Worm (Caenorhabditis elegans): ENCODE measurements around the gene ndua-8.

The ndua-8 gene

ce11 chrIII:2528621-2529113 lies at the start of gene ndua-8, which contains the start of the genes Y54F10AM.15 and rbc-2:
TSS of gene ndua-8 (plus strand) at chrIII:2529063.
TSS of gene Y54F10AM.15 (minus strand) at chrIII:2528679.
TSS of gene rbc-2 (minus strand) at chrIII:2528689.
- peak; percentile 64 for TF ChIP-seq nhr-102 (tag; optimal IDR thresholded peaks at IDR 0.05)
- peak; percentile 94 for TF ChIP-seq mes-2 (tag; optimal IDR thresholded peaks at IDR 0.05; ENCODE audit: poor library complexity, severe bottlenecking)
- TF ChIP-seq nhr-76 (tag; optimal IDR thresholded peaks at IDR 0.05): no peak
- TF ChIP-seq dve-1 (tag; optimal IDR thresholded peaks at IDR 0.05; ENCODE audit: insufficient read depth): peak; percentile 96
- no peak for TF ChIP-seq F44E2.7 (GFP tag; IDR thresholded peaks at IDR 0.05)
- 0 out of 2 replicates have a peak, but pooled peaks have one; percentile 26 for TF ChIP-seq mdt-29 (GFP tag; IDR thresholded peaks at IDR 0.05)
- TF ChIP-seq daf-19 (GFP tag; conservative IDR thresholded peaks at IDR 0.05): no peak
- no peak for TF ChIP-seq set-16 (GFP tag; IDR thresholded peaks at IDR 0.05)
- TF ChIP-seq ztf-7 (tag; optimal IDR thresholded peaks at IDR 0.05): peak; percentile 68
- TF ChIP-seq F26F4.8 (GFP tag; conservative IDR thresholded peaks at IDR 0.05): no peak
- peak; percentile 67 for TF ChIP-seq F37D6.2 (tag; optimal IDR thresholded peaks at IDR 0.05)
- no peak for TF ChIP-seq skn-1 (tag; optimal IDR thresholded peaks at IDR 0.05)
- TF ChIP-seq ZK546.5 (tag; optimal IDR thresholded peaks at IDR 0.05): peak in 1 of 2 experiments; percentile 64
- no peak for TF ChIP-seq lin-1 (GFP tag; IDR thresholded peaks at IDR 0.05)
- TF ChIP-seq daf-16 (GFP tag; optimal IDR thresholded peaks at IDR 0.05): peak in 1 of 2 experiments; percentile 32
- peak; percentile 67 for TF ChIP-seq daf-16 (tag; optimal IDR thresholded peaks at IDR 0.05)
- TF ChIP-seq pha-4 (GFP tag; IDR thresholded peaks at IDR 0.05): peak; percentile 39; the same call in 1 of the 2 replicates
- no peak for TF ChIP-seq pha-4 (tag; optimal IDR thresholded peaks at IDR 0.05)
- TF ChIP-seq mep-1 (tag; optimal IDR thresholded peaks at IDR 0.05): peak; percentile 98
- TF ChIP-seq saeg-2 (GFP tag; IDR thresholded peaks at IDR 0.05): no peak
- TF ChIP-seq dmd-6 (GFP tag; IDR thresholded peaks at IDR 0.05): no peak
- TF ChIP-seq nhr-48 (tag; optimal IDR thresholded peaks at IDR 0.05): no peak
- TF ChIP-seq ZK337.2 (GFP tag; IDR thresholded peaks at IDR 0.05): no peak
- no peak for TF ChIP-seq daf-12 (tag; optimal IDR thresholded peaks at IDR 0.05)
- TF ChIP-seq mxl-2 (GFP tag; conservative IDR thresholded peaks at IDR 0.05): no peak
- TF ChIP-seq F10B5.3 (tag; optimal IDR thresholded peaks at IDR 0.05): peak; percentile 20
- TF ChIP-seq tag-97 (GFP tag; IDR thresholded peaks at IDR 0.05): no peak
- TF ChIP-seq tra-1 (GFP tag; IDR thresholded peaks at IDR 0.05): no peak
- no peak for TF ChIP-seq D1046.2 (GFP tag; IDR thresholded peaks at IDR 0.05)
- TF ChIP-seq snpc-1.2 (GFP tag; IDR thresholded peaks at IDR 0.05): 0 out of 2 replicates have a peak, but pooled peaks have one; percentile 34
- no peak for TF ChIP-seq Y75B8A.6 (GFP tag; IDR thresholded peaks at IDR 0.05)
- TF ChIP-seq madf-9 (GFP tag; conservative IDR thresholded peaks at IDR 0.05): no peak
- TF ChIP-seq lin-13 (GFP tag; optimal IDR thresholded peaks at IDR 0.05): peak; percentile 92
- no peak for TF ChIP-seq gei-8 (GFP tag; optimal IDR thresholded peaks at IDR 0.05)
- peak; percentile 67; the same call in 1 of the 2 replicates for TF ChIP-seq zfp-3 (GFP tag; conservative IDR thresholded peaks at IDR 0.05)
- TF ChIP-seq lin-38 (GFP tag; IDR thresholded peaks at IDR 0.05): peak; percentile 86
- peak; percentile 46 for TF ChIP-seq nhr-28 (tag; optimal IDR thresholded peaks at IDR 0.05)
- TF ChIP-seq lin-15B (tag; optimal IDR thresholded peaks at IDR 0.05): peak; percentile 62
- no peak for TF ChIP-seq jun-1 (tag; optimal IDR thresholded peaks at IDR 0.05)
- peak; percentile 23 for TF ChIP-seq ama-1 (optimal IDR thresholded peaks at IDR 0.05)
- TF ChIP-seq ces-1 (GFP tag; optimal IDR thresholded peaks at IDR 0.05): no peak
- TF ChIP-seq vab-7 (GFP tag; IDR thresholded peaks at IDR 0.05): 0 out of 2 replicates have a peak, but pooled peaks have one; percentile 18
- no peak for TF ChIP-seq nhr-41 (GFP tag; IDR thresholded peaks at IDR 0.05)
- TF ChIP-seq nhr-111 (GFP tag; optimal IDR thresholded peaks at IDR 0.05): no peak
- no peak for TF ChIP-seq Y48G9A.11 (GFP tag; IDR thresholded peaks at IDR 0.05)
- peak; percentile 58; the same call in 1 of the 2 replicates for TF ChIP-seq ceh-20 (GFP tag; IDR thresholded peaks at IDR 0.05)
- peak; percentile 28 to 68 for TF ChIP-seq mdl-1 (tag; optimal IDR thresholded peaks at IDR 0.05)
- no peak for TF ChIP-seq nhr-10 (tag; optimal IDR thresholded peaks at IDR 0.05)
- no peak for TF ChIP-seq lir-3 (tag; optimal IDR thresholded peaks at IDR 0.05)
- peak; percentile 86 to 96 for TF ChIP-seq lsy-2 (tag; optimal IDR thresholded peaks at IDR 0.05)
- peak; percentile 95 for TF ChIP-seq nhr-77 (tag; optimal IDR thresholded peaks at IDR 0.05)

All from whole organism, L4 larva.